Worm (Caenorhabditis elegans) whole organism, young adult: ENCODE measurements around the gene C04B4.1.

Experiments used
- B0019.2 ChIP-seq: fragments of 200-800 bp; sonication (Bioruptor generic); conservative IDR thresholded peaks from 2 replicates; pipeline ENCODE4 v1.3.6; 2022; ENCODE audit warnings: missing genetic modification reagents, missing genetic modification characterization, missing compliant biosample characterization
- B0035.1 ChIP-seq: sonication (generic microtip); optimal IDR thresholded peaks from 2 replicates; lab custom pipeline; 2016; ENCODE audit warnings: missing genetic modification characterization, mild to moderate bottlenecking, missing compliant biosample characterization, missing genotype, missing genetic modification reagents
- B0261.1 ChIP-seq: sonication (generic microtip); optimal IDR thresholded peaks from 2 replicates; lab custom pipeline; 2016; ENCODE audit warnings: mild to moderate bottlenecking, missing genetic modification characterization, moderate library complexity, missing compliant biosample characterization
- B0336.3 ChIP-seq: fragments of 200-800 bp; sonication (Bioruptor generic); IDR thresholded peaks from 2 replicates; pipeline ENCODE4 v1.3.6; 2022; ENCODE audit warnings: missing genetic modification characterization, missing compliant biosample characterization
- F10E7.11 ChIP-seq: sonication (generic microtip); optimal IDR thresholded peaks from 2 replicates; lab custom pipeline; 2017; ENCODE audit warnings: mild to moderate bottlenecking, missing genetic modification characterization, moderate library complexity, missing compliant biosample characterization
- F39B2.1 ChIP-seq: fragments of 200-800 bp; sonication (Bioruptor generic); IDR thresholded peaks from 2 replicates; pipeline ENCODE4 v1.3.6; 2022; ENCODE audit warnings: missing genetic modification reagents, missing genetic modification characterization, missing compliant biosample characterization
- F55B11.4 ChIP-seq: sonication (generic microtip); optimal IDR thresholded peaks from 2 replicates; lab custom pipeline; 2016; ENCODE audit warnings: missing compliant biosample characterization, missing genetic modification characterization, borderline replicate concordance; ENCODE audit not compliant: insufficient read depth
- F57A8.1 ChIP-seq: fragments of 200-800 bp; sonication (Bioruptor generic); optimal IDR thresholded peaks from 2 replicates; lab custom pipeline; 2018; ENCODE audit warnings: mild to moderate bottlenecking, missing genetic modification characterization, moderate library complexity, missing compliant biosample characterization
- T07F8.4 ChIP-seq: sonication (generic microtip); optimal IDR thresholded peaks from 2 replicates; lab custom pipeline; 2016; ENCODE audit warnings: mild to moderate bottlenecking, missing genetic modification characterization, moderate library complexity, missing compliant biosample characterization
- Y79H2A.3 ChIP-seq: fragments of 200-800 bp; sonication (Bioruptor generic); conservative IDR thresholded peaks from 2 replicates; pipeline ENCODE4 v1.3.6; 2022; ENCODE audit warnings: missing genetic modification reagents, missing genetic modification characterization, missing compliant biosample characterization
- ZK185.1 ChIP-seq: sonication (generic microtip); optimal IDR thresholded peaks from 2 replicates; lab custom pipeline; 2016; ENCODE audit warnings: mild to moderate bottlenecking, missing genetic modification characterization, missing compliant biosample characterization; ENCODE audit not compliant: poor library complexity, severe bottlenecking
- attf-3 ChIP-seq: fragments of 200-800 bp; sonication (Bioruptor generic); conservative IDR thresholded peaks from 2 replicates; pipeline ENCODE4 v1.3.6; 2022; ENCODE audit warnings: missing genetic modification reagents, missing genetic modification characterization, missing compliant biosample characterization
- attf-6 ChIP-seq: fragments of 200-800 bp; sonication (Bioruptor generic); IDR thresholded peaks from 2 replicates; pipeline ENCODE4 v1.3.6; 2022; ENCODE audit warnings: missing genetic modification reagents, missing genetic modification characterization, missing compliant biosample characterization
- ccch-3 ChIP-seq: fragments of 200-800 bp; sonication (Bioruptor generic); optimal IDR thresholded peaks from 2 replicates; lab custom pipeline; 2018; ENCODE audit warnings: mild to moderate bottlenecking, missing genetic modification characterization, missing compliant biosample characterization
- cebp-2 ChIP-seq: fragments of 200-800 bp; sonication (Bioruptor generic); IDR thresholded peaks from 2 replicates; pipeline ENCODE4 v1.3.6; 2022; ENCODE audit warnings: missing genetic modification characterization, missing compliant biosample characterization
- ceh-100 ChIP-seq: fragments of 200-800 bp; sonication (Bioruptor generic); IDR thresholded peaks from 2 replicates; pipeline ENCODE4 v1.3.6; 2022; ENCODE audit warnings: missing genetic modification reagents, missing genetic modification characterization, missing compliant biosample characterization
- ceh-40 ChIP-seq: fragments of 200-800 bp; sonication (Bioruptor generic); IDR thresholded peaks from 2 replicates; pipeline ENCODE4 v1.3.6; 2022; ENCODE audit warnings: missing genetic modification characterization, missing compliant biosample characterization
- ceh-58 ChIP-seq: fragments of 200-800 bp; sonication (Bioruptor generic); IDR thresholded peaks from 2 replicates; pipeline ENCODE4 v1.3.6; 2022; ENCODE audit warnings: missing genetic modification characterization, missing compliant biosample characterization
- dox-1 ChIP-seq: fragments of 200-800 bp; sonication (Bioruptor generic); IDR thresholded peaks from 2 replicates; pipeline ENCODE4 v1.3.6; 2022; ENCODE audit warnings: missing genetic modification reagents, missing genetic modification characterization, missing compliant biosample characterization
- ekl-4 ChIP-seq: fragments of 200-800 bp; sonication (Bioruptor generic); IDR thresholded peaks from 2 replicates; pipeline ENCODE4 v1.3.6; 2022; ENCODE audit warnings: missing genetic modification reagents, missing genetic modification characterization, missing compliant biosample characterization
- gei-17 ChIP-seq: fragments of 200-800 bp; sonication (Bioruptor generic); optimal IDR thresholded peaks from 2 replicates; lab custom pipeline; 2018; ENCODE audit warnings: mild to moderate bottlenecking, missing genetic modification characterization, missing compliant biosample characterization
- hlh-12 ChIP-seq: sonication (generic microtip); optimal IDR thresholded peaks from 2 replicates; lab custom pipeline; 2016; ENCODE audit warnings: missing genetic modification characterization, missing compliant biosample characterization
- lin-40 ChIP-seq: sonication (generic microtip); optimal IDR thresholded peaks from 2 replicates; lab custom pipeline; 2016; ENCODE audit warnings: missing genetic modification characterization, mild to moderate bottlenecking, missing compliant biosample characterization, missing genotype, missing genetic modification reagents
- madf-3 ChIP-seq: fragments of 200-800 bp; sonication (Bioruptor generic); IDR thresholded peaks from 2 replicates; pipeline ENCODE4 v1.3.6; 2022; ENCODE audit warnings: missing genetic modification reagents, missing genetic modification characterization, missing compliant biosample characterization
- madf-6 ChIP-seq: fragments of 200-800 bp; sonication (Bioruptor generic); IDR thresholded peaks from 2 replicates; pipeline ENCODE4 v1.3.6; 2022; ENCODE audit warnings: missing genetic modification reagents, missing genetic modification characterization, missing compliant biosample characterization
- mes-4 ChIP-seq: sonication (generic microtip); optimal IDR thresholded peaks from 2 replicates; lab custom pipeline; 2016; ENCODE audit warnings: missing genotype, missing genetic modification characterization, missing compliant biosample characterization
- nhr-120 ChIP-seq: fragments of 200-800 bp; sonication (Bioruptor generic); IDR thresholded peaks from 2 replicates; pipeline ENCODE4 v1.3.6; 2022; ENCODE audit warnings: missing genetic modification characterization, missing compliant biosample characterization
- nhr-27 ChIP-seq: fragments of 200-800 bp; sonication (Bioruptor generic); optimal IDR thresholded peaks from 2 replicates; lab custom pipeline; 2018; ENCODE audit warnings: mild to moderate bottlenecking, missing genetic modification characterization, moderate library complexity, missing compliant biosample characterization
- pha-4 ChIP-seq: fragments of 150-350 bp; sonication (generic microtip); optimal IDR thresholded peaks from 2 replicates; lab custom pipeline; 2014; ENCODE audit warnings: missing biosample characterization, missing genetic modification reagents, missing genetic modification characterization
- rec-8 ChIP-seq, 2 experiments: sonication (generic microtip); optimal IDR thresholded peaks; 2 replicates each; lab custom pipeline; 2016; ENCODE audit warnings: mild to moderate bottlenecking in 2 of 2, missing genetic modification characterization in 2 of 2, missing genetic modification reagents in 2 of 2, missing genotype in 2 of 2, missing biosample characterization in 1 of 2, missing compliant biosample characterization in 1 of 2, moderate library complexity in 1 of 2
- rpc-1 ChIP-seq, 2 experiments: fragments of 150-350 bp in 1 of 2; sonication (generic microtip) in 1 of 2; optimal IDR thresholded peaks; 2 replicates each; lab custom pipeline; 2014 to 2018; ENCODE audit warnings: missing biosample characterization in 1 of 2, missing genetic modification characterization in 1 of 2, missing genetic modification reagents in 1 of 2, missing genotype in 1 of 2
- snpc-1.3 ChIP-seq: sonication (generic microtip); optimal IDR thresholded peaks from 2 replicates; lab custom pipeline; 2017; ENCODE audit warnings: missing genetic modification characterization, mild to moderate bottlenecking, missing compliant biosample characterization, antibody characterized with exemption, moderate library complexity, missing genotype, missing genetic modification reagents; ENCODE audit not compliant: insufficient read depth
- unc-62 ChIP-seq: fragments of 150-350 bp; optimal IDR thresholded peaks from 2 replicates; lab custom pipeline; 2014; ENCODE audit warnings: missing biosample characterization, missing genetic modification reagents, missing genetic modification characterization
- zfh-2 ChIP-seq: fragments of 200-800 bp; sonication (Bioruptor generic); conservative IDR thresholded peaks from 2 replicates; pipeline ENCODE4 v1.3.6; 2022; ENCODE audit warnings: missing genetic modification reagents, missing genetic modification characterization, missing compliant biosample characterization
- zim-3 ChIP-seq: sonication (generic microtip); optimal IDR thresholded peaks from 2 replicates; lab custom pipeline; 2017; ENCODE audit warnings: mild to moderate bottlenecking, missing genetic modification characterization, moderate library complexity, missing compliant biosample characterization
- ztf-22 ChIP-seq: fragments of 200-800 bp; sonication (Bioruptor generic); optimal IDR thresholded peaks from 2 replicates; lab custom pipeline; 2018; ENCODE audit warnings: mild to moderate bottlenecking, missing genetic modification characterization, moderate library complexity, missing compliant biosample characterization
- ztf-26 ChIP-seq: sonication (generic microtip); optimal IDR thresholded peaks from 2 replicates; lab custom pipeline; 2017; ENCODE audit warnings: missing genetic modification characterization, missing compliant biosample characterization

C04B4.1 gene

DNA sequence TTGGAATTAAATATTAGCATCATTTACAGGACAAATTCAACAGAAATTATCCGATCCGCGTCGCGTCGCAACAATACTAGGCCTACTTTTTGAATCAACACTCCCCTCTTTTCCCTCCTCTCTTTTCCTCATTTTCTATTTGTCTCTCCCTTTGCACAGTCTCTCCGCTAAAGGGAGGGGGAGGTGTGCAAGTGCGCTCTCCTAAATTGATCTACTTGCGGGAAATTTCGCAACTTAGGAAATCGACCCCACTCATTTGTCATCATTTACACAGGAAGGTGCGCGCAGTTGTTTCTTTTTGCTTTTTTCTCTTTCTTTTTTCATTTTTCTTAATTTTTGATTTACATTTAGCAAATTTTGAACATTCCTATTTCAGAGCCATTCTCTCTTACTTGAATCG, 2.3 kb downstream of the C04B4.1 start, which contains the start of gene C04B4.2 (continued):
- TF ChIP-seq attf-6 (GFP tag; lab: Robert Waterston, UW), result no peak

DNA sequence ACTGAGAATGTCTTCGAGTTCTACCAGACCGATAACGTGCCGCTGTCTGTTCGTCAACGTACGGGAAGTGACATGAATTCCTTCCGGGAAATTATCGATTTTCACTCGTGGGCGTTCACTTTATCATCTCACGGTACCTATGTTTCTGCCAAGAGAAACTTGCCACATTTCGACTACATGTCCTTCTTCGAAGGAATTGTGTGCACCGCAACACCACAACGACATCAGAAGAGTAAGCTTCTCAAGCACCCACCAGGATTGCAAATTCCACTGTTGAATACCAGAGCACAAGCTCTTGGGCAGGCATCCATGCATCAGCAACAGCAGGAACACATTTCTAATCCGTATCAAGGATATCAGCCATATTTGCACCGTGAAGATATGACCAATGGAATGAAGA, 3.6 kb downstream of the C04B4.1 start:
- no peak for TF ChIP-seq zim-3 (tag; lab: Kevin White, UChicago)
- no peak for TF ChIP-seq cebp-2 (GFP tag; lab: Robert Waterston, UW)
- TF ChIP-seq nhr-27 (tag; lab: Kevin White, UChicago), result no peak
- TF ChIP-seq, all 124 proteins: peak for 0

DNA sequence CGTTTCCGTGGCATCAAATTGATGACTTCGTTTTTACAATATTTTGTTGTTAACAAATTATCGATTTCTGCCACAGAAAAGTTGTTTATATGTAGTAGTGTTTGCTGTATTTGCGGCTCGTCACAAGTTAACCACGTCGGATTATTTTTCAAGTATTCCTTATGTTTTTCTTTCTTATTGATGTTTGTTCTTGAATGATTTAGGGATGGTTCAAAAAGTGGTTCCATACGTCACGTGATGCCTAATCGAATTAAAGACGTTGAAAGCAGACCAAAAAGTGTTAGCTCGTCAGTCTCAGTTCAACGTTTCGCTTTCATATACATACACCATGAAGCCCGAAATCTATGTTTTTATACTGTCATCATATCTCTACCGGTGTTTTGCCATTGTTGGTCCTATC, 4.9 kb downstream of the C04B4.1 start, which contains the start of gene lips-2:
Gene lips-2 (plus strand): TSS at position 301 of the 400 bp plus-strand sequence.
- no peak for TF ChIP-seq ekl-4
- TF ChIP-seq F39B2.1, result no peak

DNA sequence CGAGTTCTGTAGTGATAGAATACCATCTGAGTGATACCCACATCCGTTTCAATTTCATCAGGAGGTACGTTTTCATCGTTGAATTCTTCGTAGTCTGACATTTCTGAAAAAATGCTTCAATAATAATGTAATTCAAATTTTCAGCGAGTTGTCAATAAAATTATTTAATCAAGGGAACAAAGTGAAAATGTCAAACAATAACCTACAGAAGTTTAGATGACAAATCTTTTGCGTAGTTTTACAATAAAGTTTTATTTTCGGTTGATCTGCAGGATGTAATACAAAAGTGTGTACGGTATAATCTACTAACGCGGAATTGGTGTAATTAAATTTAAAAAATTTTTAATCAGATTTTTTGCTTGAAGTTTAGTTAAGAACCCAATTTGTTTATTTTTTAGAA, 7.7 kb downstream of the C04B4.1 start, which contains the start of gene C04B4.5:
Gene C04B4.5 (minus strand): TSS at position 101 of the 400 bp plus-strand sequence.
- no peak for TF ChIP-seq B0336.3 (GFP tag; lab: Robert Waterston, UW)
- TF ChIP-seq ztf-22 (GFP tag; lab: Kevin White, UChicago), result no peak
- TF ChIP-seq B0035.1 (tag; lab: Kevin White, UChicago), result no peak
- no peak for TF ChIP-seq F57A8.1

DNA sequence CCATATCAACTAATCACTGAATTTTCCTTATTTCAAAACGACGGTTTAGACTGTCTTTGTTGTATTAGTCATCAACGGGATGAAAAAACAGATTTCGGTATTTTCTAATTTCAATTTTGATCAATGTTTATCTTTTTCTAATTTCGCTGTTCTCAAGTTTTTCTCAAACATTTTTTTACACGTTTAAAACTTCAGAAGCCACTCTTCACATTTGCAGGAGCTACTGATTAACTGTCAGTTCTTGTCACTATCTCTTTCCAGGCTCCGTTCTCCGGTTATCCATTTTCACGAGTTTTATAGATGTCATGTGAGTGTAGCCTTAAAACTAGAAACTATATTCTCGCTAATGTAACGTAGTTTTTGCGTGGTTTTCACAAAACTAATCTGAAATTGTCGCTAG, 10.0 kb downstream of the C04B4.1 start, which contains the start of gene C04B4.4:
Gene C04B4.4 (plus strand): TSS at position 301 of the 400 bp plus-strand sequence.
- TF ChIP-seq ccch-3 (GFP tag; lab: Kevin White, UChicago) (no peak), T07F8.4 (tag; lab: Kevin White, UChicago) (no peak), gei-17 (no peak), ceh-40 (GFP tag; lab: Robert Waterston, UW) (no peak), madf-6 (no peak), zfh-2 (GFP tag; lab: Robert Waterston, UW) (no peak)

DNA sequence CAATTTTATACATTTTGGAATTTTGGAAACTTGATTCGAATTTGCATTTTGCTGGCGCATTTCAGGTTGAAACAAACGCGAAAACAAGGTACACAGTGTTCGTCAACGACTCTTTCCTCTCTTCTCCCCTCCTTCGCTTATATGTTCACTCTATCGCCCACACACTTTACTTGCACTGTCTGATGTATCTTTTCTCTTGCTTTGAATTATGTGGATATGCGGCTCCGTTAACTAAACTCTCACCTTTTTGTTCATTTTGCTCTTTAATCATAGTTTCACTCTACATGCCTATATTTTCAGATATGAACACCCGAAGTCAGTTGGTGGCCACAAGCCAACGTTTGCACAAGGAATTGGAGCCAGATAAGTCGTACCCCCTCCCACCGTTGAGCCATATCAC, 13.7 kb downstream of the C04B4.1 start, which contains the start of gene W06D11.1:
Gene W06D11.1 (plus strand): TSS at position 301 of the 400 bp plus-strand sequence.
- TF ChIP-seq zim-3 (tag; lab: Kevin White, UChicago) (no peak), hlh-12 (tag; lab: Kevin White, UChicago) (no peak), F10E7.11 (tag; lab: Kevin White, UChicago) (no peak), dox-1 (no peak), attf-3 (GFP tag; lab: Robert Waterston, UW) (no peak), B0019.2 (GFP tag; lab: Robert Waterston, UW) (no peak), attf-6 (GFP tag; lab: Robert Waterston, UW) (no peak), pha-4 (tag; lab: Kevin White, UChicago) (no peak), ceh-100 (GFP tag; lab: Robert Waterston, UW) (no peak), F55B11.4 (tag; lab: Kevin White, UChicago) (no peak), rec-8 (tag; optimal IDR thresholded peaks at IDR 0.05; lab: Kevin White, UChicago) (no peak)

DNA sequence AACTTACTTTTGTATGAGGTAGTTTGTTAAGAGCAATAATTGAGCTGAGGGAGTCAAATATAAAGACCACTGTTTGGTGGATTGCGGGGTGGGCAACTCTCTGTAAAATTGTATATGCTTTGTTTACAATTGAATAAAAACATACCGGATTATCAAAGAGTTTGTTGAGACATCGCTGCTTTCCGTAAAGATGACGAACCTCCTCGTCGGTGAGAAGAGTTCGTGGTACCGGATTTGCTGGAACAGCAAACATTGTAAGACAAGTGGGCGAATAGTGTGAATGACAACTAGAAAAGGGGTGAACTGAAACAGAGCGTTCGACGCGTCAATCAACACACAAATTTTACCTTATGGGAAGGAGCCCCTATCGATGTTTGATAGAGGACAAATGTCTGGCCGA, 15.8 kb downstream of the C04B4.1 start, which contains the start of gene W06D11.2:
Gene W06D11.2 (minus strand): TSS at position 339 of the 400 bp plus-strand sequence.
- TF ChIP-seq pha-4 (tag; lab: Kevin White, UChicago) (no peak), ztf-26 (tag; lab: Kevin White, UChicago) (no peak), B0261.1 (no peak), mes-4 (no peak), Y79H2A.3 (GFP tag; lab: Robert Waterston, UW) (no peak), ceh-58 (GFP tag; lab: Robert Waterston, UW) (no peak), ZK185.1 (no peak), ceh-40 (GFP tag; lab: Robert Waterston, UW) (no peak), rpc-1 (optimal IDR thresholded peaks at IDR 0.05; lab: Kevin White, UChicago) (no peak), rpc-1 (tag; optimal IDR thresholded peaks at IDR 0.05; lab: Kevin White, UChicago) (no peak), rec-8 (tag; optimal IDR thresholded peaks at IDR 0.05; lab: Kevin White, UChicago) (no peak), snpc-1.3 (tag; lab: Kevin White, UChicago) (no peak), madf-3 (GFP tag; lab: Robert Waterston, UW) (no peak), nhr-120 (GFP tag; lab: Robert Waterston, UW) (no peak), unc-62 (no peak), lin-40 (no peak)
